Fruit fly (Drosophila melanogaster): ENCODE results near the gene xmas.

The xmas gene

DNA sequence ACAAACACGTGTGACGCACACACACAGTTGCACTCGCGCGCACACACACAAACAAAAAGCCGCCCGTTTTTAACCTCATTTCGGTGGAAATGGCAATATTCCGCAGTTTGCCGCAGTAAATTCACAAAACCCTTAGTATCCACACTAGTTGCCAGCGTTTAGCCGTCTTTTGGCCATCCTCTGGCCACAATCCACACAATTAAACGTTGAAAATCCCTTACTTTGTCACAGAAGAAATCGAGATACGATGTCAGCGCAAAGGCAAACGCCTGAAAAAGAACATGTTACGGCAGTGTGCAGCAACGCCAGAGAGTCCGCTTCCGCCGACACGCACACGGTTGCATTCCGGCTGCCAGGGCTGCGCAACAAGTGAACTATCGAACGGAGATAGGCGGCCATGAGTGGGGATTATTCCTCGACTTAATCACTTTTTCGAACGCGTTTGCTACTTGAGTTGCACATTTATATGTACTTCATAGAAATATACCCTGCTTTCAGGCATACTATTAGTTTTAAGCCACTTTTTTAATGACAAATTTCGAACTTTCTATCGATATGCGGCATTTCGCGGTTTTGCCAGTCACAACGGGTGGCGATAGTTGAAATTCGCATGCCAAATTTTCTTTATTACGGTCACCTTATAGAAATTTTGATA is 11.0 kb downstream of the xmas start, which contains the start of gene RpS5a (continued):
- peak; percentile 85 for TF ChIP-seq cyc (GFP tag; optimal IDR thresholded peaks at IDR 0.05)
- peak; percentile 66 for TF ChIP-seq CG8632 (GFP tag; optimal IDR thresholded peaks at IDR 0.05)
- TF ChIP-seq CG32006 (GFP tag; optimal IDR thresholded peaks at IDR 0.05), result peak; percentile 46
- peak; percentile 76 for TF ChIP-seq CG6163 (GFP tag; IDR thresholded peaks at IDR 0.05)
- peak; percentile 79 for TF ChIP-seq Hr39 (GFP tag; optimal IDR thresholded peaks at IDR 0.05)
- peak; percentile 70 for TF ChIP-seq Ets21C (GFP tag; optimal IDR thresholded peaks at IDR 0.05)
- TF ChIP-seq OdsH (GFP tag; optimal IDR thresholded peaks at IDR 0.05), result peak; percentile 75
- TF ChIP-seq dac (GFP tag; optimal IDR thresholded peaks at IDR 0.05), result peak; percentile 57
- peak; percentile 76 for TF ChIP-seq CG6808 (GFP tag; optimal IDR thresholded peaks at IDR 0.05)
- TF ChIP-seq CG10631 (GFP tag; optimal IDR thresholded peaks at IDR 0.05), result peak; percentile 56
- TF ChIP-seq Hr38 (GFP tag; optimal IDR thresholded peaks at IDR 0.05), result no peak
- TF ChIP-seq CG11902 (GFP tag; optimal IDR thresholded peaks at IDR 0.05), result peak; percentile 65
- TF ChIP-seq Sox15 (GFP tag; optimal IDR thresholded peaks at IDR 0.05), result peak; percentile 62
- TF ChIP-seq Eip75B (GFP tag; optimal IDR thresholded peaks at IDR 0.05), result peak; percentile 55
- peak; percentile 37 for TF ChIP-seq CG15336 (GFP tag; IDR thresholded peaks at IDR 0.05)
- peak; percentile 81 for TF ChIP-seq lz (GFP tag; optimal IDR thresholded peaks at IDR 0.05)

- no peak for TF ChIP-seq CG31627 (GFP tag; optimal IDR thresholded peaks at IDR 0.05)
- TF ChIP-seq CG10631 (GFP tag; optimal IDR thresholded peaks at IDR 0.05), result no peak
- TF ChIP-seq CG11902 (GFP tag; optimal IDR thresholded peaks at IDR 0.05), result no peak
- TF ChIP-seq CG3032 (tag; optimal IDR thresholded peaks at IDR 0.05), result no peak
- TF ChIP-seq CG10669 (GFP tag; optimal IDR thresholded peaks at IDR 0.05), result no peak
- no peak for TF ChIP-seq Eip78C (GFP tag)
- TF ChIP-seq lz (GFP tag; optimal IDR thresholded peaks at IDR 0.05), result no peak
- no peak for TF ChIP-seq CG3919 (GFP tag; optimal IDR thresholded peaks at IDR 0.05)
- no peak for TF ChIP-seq Sox14 (GFP tag; optimal IDR thresholded peaks at IDR 0.05)
- TF ChIP-seq Hr39 (GFP tag; optimal IDR thresholded peaks at IDR 0.05), result no peak
- no peak for TF ChIP-seq CG8319 (GFP tag; optimal IDR thresholded peaks at IDR 0.05)
- no peak for TF ChIP-seq vri (GFP tag; optimal IDR thresholded peaks at IDR 0.05)
Observed at dm6 chrX:17146529-17146928, 12.6 kb downstream of the xmas start.

DNA sequence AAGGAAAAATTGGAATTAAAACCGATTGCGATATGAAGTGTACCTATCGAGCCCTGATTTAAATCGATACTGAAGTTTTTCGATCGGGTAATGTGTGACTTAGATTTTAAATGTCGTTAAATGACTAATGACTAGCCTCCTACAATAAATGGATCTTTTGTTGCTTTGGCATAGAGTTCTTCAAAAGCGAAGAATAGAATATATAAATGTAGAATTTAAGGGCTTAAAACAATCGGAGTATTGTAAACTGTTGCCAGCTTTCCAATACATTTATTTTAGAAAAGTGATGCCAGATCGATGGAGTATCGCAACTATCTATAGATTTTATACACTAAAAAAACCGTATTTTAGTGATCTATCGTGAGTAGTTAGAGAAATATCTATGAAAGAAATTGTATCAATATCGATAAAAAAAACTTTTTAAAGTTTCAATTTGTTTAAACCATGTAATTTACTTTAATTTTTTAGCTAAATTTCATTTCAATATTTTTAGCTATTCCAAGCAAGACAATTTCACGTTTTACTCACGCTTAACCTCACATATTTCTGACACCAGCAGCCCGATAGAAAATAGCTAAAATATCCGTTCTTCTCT is 16.1 kb downstream of the xmas start, which contains the start of the genes mei-217 and mei-218:
mei-217 (minus strand) TSS at position 51 of the 595 bp plus-strand sequence.
mei-218 (minus strand) TSS at position 51 of the 595 bp plus-strand sequence.
- TF ChIP-seq esn (GFP tag; optimal IDR thresholded peaks at IDR 0.05) (peak; percentile 35), CG10631 (GFP tag; optimal IDR thresholded peaks at IDR 0.05) (no peak), CG8319 (GFP tag; optimal IDR thresholded peaks at IDR 0.05) (no peak), Met (GFP tag; optimal IDR thresholded peaks at IDR 0.05) (no peak)

- TF ChIP-seq OdsH (GFP tag; optimal IDR thresholded peaks at IDR 0.05) (no peak), CG15336 (GFP tag; IDR thresholded peaks at IDR 0.05) (peak; percentile 47), fkh (GFP tag; optimal IDR thresholded peaks at IDR 0.05) (no peak)
Observed at dm6 chrX:17132685-17133084, 26.4 kb downstream of the xmas start.

- TF ChIP-seq esn (GFP tag; optimal IDR thresholded peaks at IDR 0.05) (peak; percentile 53), Met (GFP tag; optimal IDR thresholded peaks at IDR 0.05) (peak; percentile 50), CG3919 (GFP tag; optimal IDR thresholded peaks at IDR 0.05) (no peak), Hr39 (GFP tag; optimal IDR thresholded peaks at IDR 0.05) (no peak), spab (GFP tag; optimal IDR thresholded peaks at IDR 0.05) (no peak), CG11902 (GFP tag; optimal IDR thresholded peaks at IDR 0.05) (no peak), Blimp-1 (GFP tag; optimal IDR thresholded peaks at IDR 0.05) (no peak), CG3032 (tag; optimal IDR thresholded peaks at IDR 0.05) (peak; percentile 38), fd85E (GFP tag; optimal IDR thresholded peaks at IDR 0.05) (no peak), CG7368 (GFP tag; optimal IDR thresholded peaks at IDR 0.05) (no peak), Sox15 (GFP tag; optimal IDR thresholded peaks at IDR 0.05) (peak; percentile 4), topi (GFP tag; optimal IDR thresholded peaks at IDR 0.05) (no peak), CG8632 (GFP tag; optimal IDR thresholded peaks at IDR 0.05) (peak; percentile 61), CG1621 (tag; optimal IDR thresholded peaks at IDR 0.05) (no peak), CG6808 (GFP tag; optimal IDR thresholded peaks at IDR 0.05) (no peak), Ets21C (GFP tag; optimal IDR thresholded peaks at IDR 0.05) (no peak), dac (GFP tag; optimal IDR thresholded peaks at IDR 0.05) (peak; percentile 25), CG10669 (GFP tag; optimal IDR thresholded peaks at IDR 0.05) (peak; percentile 35), fd59A (GFP tag; optimal IDR thresholded peaks at IDR 0.05) (no peak), Eip93F (GFP tag; optimal IDR thresholded peaks at IDR 0.05) (peak; percentile 72), CG9139 (GFP tag; optimal IDR thresholded peaks at IDR 0.05) (no peak), CG31627 (GFP tag; optimal IDR thresholded peaks at IDR 0.05) (no peak), Hr4 (GFP tag; optimal IDR thresholded peaks at IDR 0.05) (peak; percentile 43), Lpt (GFP tag; optimal IDR thresholded peaks at IDR 0.05) (peak; percentile 24)
Observed at dm6 chrX:17129733-17130466, 29.2 kb downstream of the xmas start.

Measured in whole organism, prepupa.